Worm (Caenorhabditis elegans) whole organism, L2 larva: ENCODE results near the gene M04D8.8.

Experiments used
- C34F6.9 ChIP-seq: fragments of 150-350 bp; optimal IDR thresholded peaks from 2 replicates; lab custom pipeline; 2014; ENCODE audit warnings: missing biosample characterization, missing genetic modification characterization
- F13H6.1 ChIP-seq: sonication (generic microtip); optimal IDR thresholded peaks from 2 replicates; lab custom pipeline; 2016; ENCODE audit warnings: missing genetic modification characterization, missing compliant biosample characterization
- R02D3.7 ChIP-seq: fragments of 150-350 bp; optimal IDR thresholded peaks from 2 replicates; lab custom pipeline; 2014; ENCODE audit warnings: missing biosample characterization, missing genetic modification characterization
- alr-1 ChIP-seq: fragments of 150-350 bp; optimal IDR thresholded peaks from 2 replicates; lab custom pipeline; 2014; ENCODE audit warnings: missing biosample characterization, missing genetic modification characterization
- aly-2 ChIP-seq: fragments of 150-350 bp; optimal IDR thresholded peaks from 2 replicates; lab custom pipeline; 2014; ENCODE audit warnings: missing biosample characterization, missing genetic modification characterization
- ama-1 ChIP-seq: fragments of 150-350 bp; optimal IDR thresholded peaks from 2 replicates; lab custom pipeline; 2018; ENCODE audit warnings: inconsistent platforms
- blmp-1 ChIP-seq: sonication (generic microtip); optimal IDR thresholded peaks from 2 replicates; lab custom pipeline; 2017; ENCODE audit warnings: missing genetic modification characterization, mild to moderate bottlenecking, missing compliant biosample characterization, antibody characterized with exemption, moderate library complexity; ENCODE audit not compliant: insufficient read depth
- ceh-16 ChIP-seq: fragments of 150-350 bp; optimal IDR thresholded peaks from 2 replicates; lab custom pipeline; 2014; ENCODE audit warnings: missing biosample characterization, missing genetic modification characterization
- ceh-82 ChIP-seq: fragments of 150-350 bp; optimal IDR thresholded peaks from 2 replicates; lab custom pipeline; 2014; ENCODE audit warnings: missing biosample characterization, missing genetic modification characterization
- elt-1 ChIP-seq: fragments of 150-350 bp; optimal IDR thresholded peaks from 2 replicates; lab custom pipeline; 2014; ENCODE audit warnings: missing biosample characterization, missing genetic modification characterization
- elt-3 ChIP-seq: sonication (generic microtip); optimal IDR thresholded peaks from 2 replicates; lab custom pipeline; 2017; ENCODE audit warnings: missing biosample characterization, missing genetic modification characterization
- fos-1 ChIP-seq: fragments of 150-350 bp; optimal IDR thresholded peaks from 2 replicates; lab custom pipeline; 2014; ENCODE audit warnings: missing biosample characterization, missing genetic modification characterization
- gmeb-1 ChIP-seq: fragments of 150-350 bp; optimal IDR thresholded peaks from 2 replicates; lab custom pipeline; 2014; ENCODE audit warnings: missing biosample characterization, missing genetic modification characterization
- lin-11 ChIP-seq: fragments of 150-350 bp; sonication (generic microtip); optimal IDR thresholded peaks from 2 replicates; lab custom pipeline; 2014; ENCODE audit warnings: missing biosample characterization, missing genetic modification characterization, inconsistent platforms, mixed read lengths
- lin-13 ChIP-seq: fragments of 150-350 bp; optimal IDR thresholded peaks from 2 replicates; lab custom pipeline; 2014; ENCODE audit warnings: missing biosample characterization, missing genetic modification reagents, missing genetic modification characterization
- lin-39 ChIP-seq: fragments of 150-350 bp; optimal IDR thresholded peaks from 2 replicates; lab custom pipeline; 2014; ENCODE audit warnings: missing biosample characterization, missing genetic modification reagents, missing genetic modification characterization
- lsy-2 ChIP-seq, 2 experiments: fragments of 150-350 bp in 1 of 2; sonication (generic microtip) in 1 of 2; optimal IDR thresholded peaks; 2 replicates each; lab custom pipeline; 2014 to 2017; ENCODE audit warnings: missing biosample characterization in 2 of 2, missing genetic modification characterization in 2 of 2
- mab-5 ChIP-seq: fragments of 150-350 bp; optimal IDR thresholded peaks from 2 replicates; lab custom pipeline; 2014; ENCODE audit warnings: missing biosample characterization, missing genetic modification characterization
- mbf-1 ChIP-seq: sonication (generic microtip); optimal IDR thresholded peaks from 2 replicates; lab custom pipeline; 2017; ENCODE audit warnings: missing biosample characterization, missing genetic modification characterization
- mdl-1 ChIP-seq, 2 experiments: fragments of 150-350 bp in 1 of 2; sonication (generic microtip) in 1 of 2; optimal IDR thresholded peaks; 2 replicates each; lab custom pipeline; 2017; ENCODE audit warnings: missing biosample characterization in 2 of 2, missing genetic modification characterization in 2 of 2
- nhr-10 ChIP-seq: sonication (generic microtip); optimal IDR thresholded peaks from 2 replicates; lab custom pipeline; 2017; ENCODE audit warnings: missing biosample characterization, missing genetic modification characterization
- nhr-11 ChIP-seq: fragments of 150-350 bp; optimal IDR thresholded peaks from 2 replicates; lab custom pipeline; 2014; ENCODE audit warnings: missing biosample characterization, missing genetic modification characterization
- nhr-12 ChIP-seq: fragments of 150-350 bp; optimal IDR thresholded peaks from 2 replicates; lab custom pipeline; 2014; ENCODE audit warnings: missing biosample characterization, missing genetic modification characterization
- nhr-23 ChIP-seq: fragments of 150-350 bp; optimal IDR thresholded peaks from 2 replicates; lab custom pipeline; 2014; ENCODE audit warnings: missing biosample characterization, missing genetic modification reagents, missing genetic modification characterization
- nhr-237 ChIP-seq: fragments of 150-350 bp; optimal IDR thresholded peaks from 2 replicates; lab custom pipeline; 2014; ENCODE audit warnings: missing biosample characterization, missing genetic modification characterization
- nhr-25 ChIP-seq: fragments of 150-350 bp; sonication (generic microtip); optimal IDR thresholded peaks from 3 replicates; lab custom pipeline; 2014; ENCODE audit warnings: missing biosample characterization, missing genetic modification characterization
- nhr-6 ChIP-seq: fragments of 150-350 bp; optimal IDR thresholded peaks from 2 replicates; lab custom pipeline; 2014; ENCODE audit warnings: missing biosample characterization, missing genetic modification characterization
- nhr-77 ChIP-seq: fragments of 150-350 bp; optimal IDR thresholded peaks from 2 replicates; lab custom pipeline; 2014; ENCODE audit warnings: missing biosample characterization, missing genetic modification characterization
- sma-3 ChIP-seq: sonication (generic microtip); optimal IDR thresholded peaks from 2 replicates; lab custom pipeline; 2016; ENCODE audit warnings: missing genetic modification reagents, missing genetic modification characterization, missing compliant biosample characterization
- sma-9 ChIP-seq, 2 experiments: fragments of 150-350 bp in 1 of 2; sonication (generic microtip) in 1 of 2; optimal IDR thresholded peaks; 2 replicates each; lab custom pipeline; 2014 to 2016; ENCODE audit warnings: missing genetic modification characterization in 2 of 2, mild to moderate bottlenecking in 1 of 2, missing biosample characterization in 1 of 2, missing compliant biosample characterization in 1 of 2, missing genetic modification reagents in 1 of 2, moderate library complexity in 1 of 2
- unc-39 ChIP-seq: fragments of 150-350 bp; optimal IDR thresholded peaks from 2 replicates; lab custom pipeline; 2014; ENCODE audit warnings: missing biosample characterization, missing genetic modification characterization
- unc-62 ChIP-seq: fragments of 150-350 bp; optimal IDR thresholded peaks from 2 replicates; lab custom pipeline; 2014; ENCODE audit warnings: missing biosample characterization, missing genetic modification reagents, missing genetic modification characterization
- zag-1 ChIP-seq: fragments of 150-350 bp; optimal IDR thresholded peaks from 2 replicates; lab custom pipeline; 2014; ENCODE audit warnings: missing biosample characterization, missing genetic modification characterization
- ztf-11 ChIP-seq: sonication (generic microtip); optimal IDR thresholded peaks from 2 replicates; lab custom pipeline; 2017; ENCODE audit warnings: missing biosample characterization, missing genetic modification characterization

The M04D8.8 gene

DNA sequence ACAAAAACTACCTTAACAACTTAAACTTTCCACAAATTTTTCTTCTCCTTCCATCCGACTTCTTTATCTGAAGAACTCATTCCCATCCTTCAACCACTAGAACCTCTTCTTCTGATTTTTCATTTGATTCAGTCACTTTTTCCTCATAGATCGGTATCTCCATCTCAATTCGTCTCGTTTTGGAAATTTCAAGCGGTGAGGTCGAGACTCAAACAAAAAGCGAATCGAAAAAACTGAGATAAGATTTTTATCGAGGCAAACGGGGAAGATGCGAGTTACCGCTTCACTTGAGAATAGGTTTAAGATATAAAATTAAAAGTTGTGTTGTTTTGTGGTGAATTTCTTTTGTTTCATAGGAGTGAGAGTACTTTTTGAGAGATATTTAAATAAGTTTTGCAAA, 42.7 kb upstream of the M04D8.8 start:
- TF ChIP-seq sma-3 (no peak), nhr-23 (tag; lab: Kevin White, UChicago) (peak; percentile 58), nhr-25 (tag; lab: Kevin White, UChicago) (peak; percentile 11), unc-62 (no peak), aly-2 (tag; lab: Kevin White, UChicago) (no peak), elt-1 (tag; lab: Kevin White, UChicago) (peak; percentile 66), R02D3.7 (no peak), nhr-11 (tag; lab: Kevin White, UChicago) (no peak), blmp-1 (tag; lab: Kevin White, UChicago) (peak; percentile 46), ceh-16 (tag; lab: Kevin White, UChicago) (peak; percentile 75), ztf-11 (tag; lab: Kevin White, UChicago) (no peak), gmeb-1 (no peak), mab-5 (no peak), alr-1 (tag; lab: Kevin White, UChicago) (no peak)
- TF ChIP-seq, all 48 proteins: peak for 5

DNA sequence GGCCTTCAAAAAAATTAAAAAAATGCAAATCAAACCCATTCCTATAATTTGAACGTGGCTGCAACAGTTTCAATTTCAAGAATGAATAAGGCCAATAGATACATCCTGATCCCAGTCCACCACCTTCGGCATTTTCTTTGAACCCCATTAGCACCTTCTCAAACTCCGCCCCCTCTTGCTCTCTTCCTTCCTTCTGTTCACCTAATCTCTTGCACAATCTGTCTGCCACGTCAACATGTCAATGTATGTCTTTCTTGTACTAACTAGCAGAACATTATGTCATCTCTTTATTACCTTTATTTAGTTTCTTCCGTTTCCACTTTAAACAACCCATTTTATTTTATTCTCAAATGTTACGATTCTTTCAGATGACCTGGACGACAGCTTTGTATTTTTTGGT, 40.4 kb upstream of the M04D8.8 start, which contains the start of gene C05B5.4:
TSS of gene C05B5.4 (plus strand) at position 351 of the 400 bp plus-strand sequence.
- no peak for TF ChIP-seq lin-11 (tag; lab: Kevin White, UChicago)
- TF ChIP-seq sma-3, result no peak
- no peak for TF ChIP-seq unc-39 (tag; lab: Kevin White, UChicago)
- no peak for TF ChIP-seq nhr-237

DNA sequence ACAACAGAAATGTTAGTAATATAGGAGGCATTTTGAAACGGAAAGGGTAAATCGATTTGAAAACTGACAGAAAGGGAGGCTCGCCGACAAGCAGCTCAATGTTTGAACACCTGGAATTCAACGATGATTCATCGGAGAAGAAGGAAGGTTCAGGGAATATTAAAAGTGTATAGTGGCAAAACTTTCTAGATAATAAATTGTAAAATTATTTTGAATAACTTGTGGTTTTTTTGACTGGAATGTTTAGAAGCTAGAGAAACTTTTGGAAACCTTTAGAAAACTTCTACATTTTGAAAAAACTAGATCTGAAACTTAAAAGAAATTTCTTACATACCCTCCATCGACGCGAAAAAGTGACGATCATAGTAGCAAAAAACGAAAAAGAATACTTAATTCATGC, 36.1 kb upstream of the M04D8.8 start, which contains the start of gene pqn-8:
TSS of gene pqn-8 (minus strand) at position 101 of the 400 bp plus-strand sequence.
- TF ChIP-seq ama-1 (lab: Kevin White, UChicago), result no peak
- no peak for TF ChIP-seq gmeb-1
- TF ChIP-seq zag-1 (tag; lab: Kevin White, UChicago), result no peak
- TF ChIP-seq mbf-1 (tag; lab: Kevin White, UChicago), result no peak
- no peak for TF ChIP-seq fos-1
- TF ChIP-seq unc-39 (tag; lab: Kevin White, UChicago), result no peak
- TF ChIP-seq nhr-11 (tag; lab: Kevin White, UChicago), result no peak
- no peak for TF ChIP-seq lsy-2 (tag; optimal IDR thresholded peaks at IDR 0.05; lab: Kevin White, UChicago)
- TF ChIP-seq nhr-77, result no peak
- TF ChIP-seq nhr-12 (tag; lab: Kevin White, UChicago), result no peak

DNA sequence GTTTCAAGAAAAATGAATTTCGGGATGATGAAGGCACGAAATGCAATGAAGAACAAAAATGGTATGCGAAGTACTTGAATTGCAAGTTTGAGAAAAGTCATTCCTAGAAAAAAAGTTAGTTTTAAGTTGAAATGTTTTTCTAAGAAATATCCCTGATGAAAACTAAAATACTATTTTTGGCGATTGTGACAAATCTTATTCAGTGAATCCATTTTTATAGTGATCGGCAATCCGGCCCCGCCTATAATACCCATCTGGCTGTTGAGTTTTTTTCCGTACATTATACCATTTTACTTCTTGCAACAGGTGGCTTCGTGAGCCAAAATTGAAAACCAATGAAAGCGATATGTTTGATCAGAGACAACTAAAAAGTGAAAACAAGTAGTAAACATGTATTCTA, 34.7 kb upstream of the M04D8.8 start, which contains the start of gene C05B5.17:
TSS of gene C05B5.17 (minus strand) at position 101 of the 400 bp plus-strand sequence.
- TF ChIP-seq elt-3 (tag; lab: Kevin White, UChicago) (no peak), F13H6.1 (tag; lab: Kevin White, UChicago) (no peak), ceh-82 (tag; lab: Kevin White, UChicago) (no peak), sma-9 (GFP tag; optimal IDR thresholded peaks at IDR 0.05; lab: Kevin White, UChicago) (no peak), sma-9 (tag; optimal IDR thresholded peaks at IDR 0.05; lab: Kevin White, UChicago) (no peak), mdl-1 (tag; optimal IDR thresholded peaks at IDR 0.05; lab: Kevin White, UChicago) (no peak), lsy-2 (tag; optimal IDR thresholded peaks at IDR 0.05; lab: Kevin White, UChicago) (no peak), fos-1 (no peak), alr-1 (tag; lab: Kevin White, UChicago) (no peak), unc-62 (no peak), ceh-16 (tag; lab: Kevin White, UChicago) (no peak), gmeb-1 (no peak), ztf-11 (tag; lab: Kevin White, UChicago) (no peak), nhr-6 (no peak), R02D3.7 (no peak)

DNA sequence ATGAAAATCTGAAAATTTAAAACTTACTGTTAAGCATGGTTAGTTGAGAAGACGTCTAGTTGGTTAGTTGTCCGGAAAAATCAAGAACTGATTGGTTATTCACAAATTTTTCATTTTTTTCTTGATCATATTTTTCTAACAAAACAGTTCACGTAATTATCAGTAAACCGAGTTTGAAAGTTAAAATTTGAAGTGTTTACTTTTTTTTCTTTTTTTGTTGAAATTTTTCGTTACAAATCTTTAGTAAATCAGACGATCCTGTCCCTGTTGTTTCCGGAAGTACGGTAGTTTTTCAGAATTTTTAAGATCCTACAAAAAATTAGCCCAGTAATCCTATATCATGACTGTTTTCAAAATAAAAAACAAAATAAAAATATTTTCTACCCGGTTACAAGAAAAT, 33.6 kb upstream of the M04D8.8 start, which contains the start of gene C05B5.2:
TSS of gene C05B5.2 (minus strand) at position 101 of the 400 bp plus-strand sequence.
- TF ChIP-seq mbf-1 (tag; lab: Kevin White, UChicago) (no peak), elt-3 (tag; lab: Kevin White, UChicago) (no peak), blmp-1 (tag; lab: Kevin White, UChicago) (no peak), lin-13 (no peak), lin-39 (tag; lab: Kevin White, UChicago) (no peak), sma-3 (no peak), nhr-23 (tag; lab: Kevin White, UChicago) (no peak), nhr-10 (tag; lab: Kevin White, UChicago) (no peak), C34F6.9 (no peak), nhr-237 (no peak), elt-1 (tag; lab: Kevin White, UChicago) (no peak), R02D3.7 (no peak)
